Fruit fly (Drosophila melanogaster) whole organism, embryonic: Measurements from ENCODE around the gene CG11920.

ENCODE experiments used
- Asciz ChIP-seq: fragments of 200-800 bp; sonication (Bioruptor generic); optimal IDR thresholded peaks from 2 replicates; lab custom pipeline; 2017; ENCODE audit warnings: missing biosample characterization, mild to moderate bottlenecking, missing genetic modification characterization, missing genetic modification reagents
- Atf3 ChIP-seq: fragments of 200-800 bp; sonication (Bioruptor generic); optimal IDR thresholded peaks from 3 replicates; lab custom pipeline; 2016; ENCODE audit warnings: missing biosample characterization, missing genetic modification characterization
- CG11085 ChIP-seq: fragments of 200-800 bp; sonication (Bioruptor generic); IDR thresholded peaks from 2 replicates; pipeline ENCODE4 v1.3.6; 2022; ENCODE audit warnings: missing biosample characterization, missing genetic modification characterization
- CG11247 ChIP-seq: fragments of 200-800 bp; sonication (Bioruptor generic); IDR thresholded peaks from 2 replicates; pipeline ENCODE4 v1.3.6; 2022; ENCODE audit warnings: missing biosample characterization, missing genetic modification characterization
- CG11504 ChIP-seq: fragments of 200-800 bp; sonication (Bioruptor generic); optimal IDR thresholded peaks from 3 replicates; lab custom pipeline; 2019; ENCODE audit warnings: missing biosample characterization, mild to moderate bottlenecking, missing genetic modification characterization, moderate library complexity
- CG11696 ChIP-seq: fragments of 200-800 bp; sonication (Bioruptor generic); IDR thresholded peaks from 2 replicates; pipeline ENCODE4 v1.3.6; 2022; ENCODE audit warnings: missing biosample characterization, missing genetic modification characterization
- CG12071 ChIP-seq: fragments of 200-800 bp; sonication (Bioruptor generic); optimal IDR thresholded peaks from 3 replicates; lab custom pipeline; 2018; ENCODE audit warnings: missing biosample characterization, mild to moderate bottlenecking, missing genetic modification characterization
- CG12744 ChIP-seq: fragments of 200-800 bp; sonication (Bioruptor generic); optimal IDR thresholded peaks from 2 replicates; lab custom pipeline; 2016; ENCODE audit warnings: missing biosample characterization, missing genetic modification characterization
- CG15073 ChIP-seq: fragments of 200-800 bp; sonication (Bioruptor generic); optimal IDR thresholded peaks from 2 replicates; lab custom pipeline; 2016; ENCODE audit warnings: missing biosample characterization, missing genetic modification characterization
- CG15696 ChIP-seq: fragments of 200-800 bp; sonication (Bioruptor generic); optimal IDR thresholded peaks from 2 replicates; lab custom pipeline; 2019; ENCODE audit warnings: missing biosample characterization, mild to moderate bottlenecking, missing genetic modification characterization, moderate library complexity
- CG1603 ChIP-seq: fragments of 200-800 bp; sonication (Bioruptor generic); optimal IDR thresholded peaks from 2 replicates; lab custom pipeline; 2019; ENCODE audit warnings: missing biosample characterization, mild to moderate bottlenecking, missing genetic modification characterization, moderate library complexity
- CG16815 ChIP-seq: fragments of 200-800 bp; sonication (Bioruptor generic); optimal IDR thresholded peaks from 3 replicates; lab custom pipeline; 2017; ENCODE audit warnings: missing biosample characterization, mild to moderate bottlenecking, missing genetic modification characterization
- CG1832 ChIP-seq: fragments of 200-800 bp; sonication (Bioruptor generic); optimal IDR thresholded peaks from 2 replicates; lab custom pipeline; 2017; ENCODE audit warnings: missing biosample characterization, mild to moderate bottlenecking, missing genetic modification characterization, inconsistent platforms
- CG18476 ChIP-seq: fragments of 200-800 bp; sonication (Bioruptor generic); optimal IDR thresholded peaks from 2 replicates; lab custom pipeline; 2016; ENCODE audit warnings: missing biosample characterization, mild to moderate bottlenecking, missing genetic modification characterization
- CG18599 ChIP-seq: fragments of 200-800 bp; sonication (Bioruptor generic); optimal IDR thresholded peaks from 3 replicates; lab custom pipeline; 2017; ENCODE audit warnings: missing biosample characterization, missing genetic modification characterization, mild to moderate bottlenecking, moderate library complexity, missing genetic modification reagents
- CG3838 ChIP-seq: fragments of 200-800 bp; sonication (Bioruptor generic); optimal IDR thresholded peaks from 3 replicates; lab custom pipeline; 2016; ENCODE audit warnings: missing biosample characterization, missing genetic modification characterization
- CG4404 ChIP-seq: fragments of 200-800 bp; sonication (Bioruptor generic); IDR thresholded peaks from 2 replicates; pipeline ENCODE4 v1.3.6; 2022; ENCODE audit warnings: missing biosample characterization, missing genetic modification characterization
- CG4730 ChIP-seq: fragments of 200-800 bp; sonication (Bioruptor generic); IDR thresholded peaks from 2 replicates; pipeline ENCODE4 v1.3.6; 2022; ENCODE audit warnings: missing biosample characterization, missing genetic modification characterization
- CG6689 ChIP-seq: fragments of 200-800 bp; sonication (Bioruptor generic); IDR thresholded peaks from 2 replicates; pipeline ENCODE4 v1.3.6; 2022; ENCODE audit warnings: missing biosample characterization, missing genetic modification characterization
- CG7839 ChIP-seq: fragments of 200-800 bp; sonication (Bioruptor generic); optimal IDR thresholded peaks from 3 replicates; lab custom pipeline; 2018; ENCODE audit warnings: missing biosample characterization, mild to moderate bottlenecking, missing genetic modification characterization, moderate library complexity
- CTCF ChIP-seq: fragments of 200-800 bp; sonication (Bioruptor generic); optimal IDR thresholded peaks from 2 replicates; lab custom pipeline; 2017; ENCODE audit warnings: missing biosample characterization, mild to moderate bottlenecking, missing genetic modification characterization, moderate library complexity
- Elba2 ChIP-seq: fragments of 200-800 bp; sonication (Bioruptor generic); optimal IDR thresholded peaks from 3 replicates; lab custom pipeline; 2016; ENCODE audit warnings: missing biosample characterization, missing genetic modification characterization
- Fer3 ChIP-seq: fragments of 200-800 bp; sonication (Bioruptor generic); optimal IDR thresholded peaks from 2 replicates; lab custom pipeline; 2018; ENCODE audit warnings: missing biosample characterization, mild to moderate bottlenecking, missing genetic modification characterization, moderate library complexity
- Hr3 ChIP-seq: fragments of 200-800 bp; sonication (Bioruptor generic); optimal IDR thresholded peaks from 3 replicates; lab custom pipeline; 2016; ENCODE audit warnings: missing biosample characterization, missing genetic modification characterization
- Lpt ChIP-seq: fragments of >200 bp; optimal IDR thresholded peaks from 2 replicates; lab custom pipeline; 2018; ENCODE audit warnings: missing biosample characterization, missing genetic modification characterization
- MTF-1 ChIP-seq: fragments of 200-800 bp; sonication (Bioruptor generic); optimal IDR thresholded peaks from 2 replicates; lab custom pipeline; 2018; ENCODE audit warnings: missing biosample characterization, mild to moderate bottlenecking, missing genetic modification characterization, borderline replicate concordance
- Max ChIP-seq: fragments of 200-800 bp; sonication (Bioruptor generic); optimal IDR thresholded peaks from 2 replicates; lab custom pipeline; 2016; ENCODE audit warnings: missing biosample characterization, mild to moderate bottlenecking, missing genetic modification characterization
- Med ChIP-seq: fragments of 200-800 bp; sonication (Bioruptor generic); peaks from one replicate; lab custom pipeline; 2016; ENCODE audit warnings: missing biosample characterization, missing genetic modification characterization, mild to moderate bottlenecking, inconsistent platforms, moderate library complexity
- Pdp1 ChIP-seq, 2 experiments: fragments of 200-800 bp; sonication (Bioruptor generic); optimal IDR thresholded peaks; 3 replicates each; lab custom pipeline; 2016; ENCODE audit warnings: missing biosample characterization in 2 of 2, missing genetic modification characterization in 2 of 2, mild to moderate bottlenecking in 1 of 2, moderate library complexity in 1 of 2
- Sin3A ChIP-seq: fragments of >200 bp; optimal IDR thresholded peaks from 2 replicates; lab custom pipeline; 2018
- Sox102F ChIP-seq: fragments of 200-800 bp; sonication (Bioruptor generic); optimal IDR thresholded peaks from 2 replicates; lab custom pipeline; 2018; ENCODE audit warnings: missing biosample characterization, mild to moderate bottlenecking, missing genetic modification characterization, moderate library complexity
- bigmax ChIP-seq: fragments of 200-800 bp; sonication (Bioruptor generic); optimal IDR thresholded peaks from 2 replicates; lab custom pipeline; 2018; ENCODE audit warnings: missing biosample characterization, mild to moderate bottlenecking, missing genetic modification characterization
- chm ChIP-seq: fragments of 200-800 bp; sonication (Bioruptor generic); IDR thresholded peaks from 2 replicates; pipeline ENCODE4 v1.3.6; 2022; ENCODE audit warnings: missing biosample characterization, missing genetic modification characterization
- ci ChIP-seq: fragments of 200-800 bp; sonication (Bioruptor generic); IDR thresholded peaks from 3 replicates; pipeline ENCODE4 v1.3.6; 2022; ENCODE audit warnings: missing biosample characterization, missing genetic modification characterization
- crp ChIP-seq, 2 experiments: fragments of 200-800 bp; sonication (Bioruptor generic); optimal IDR thresholded peaks; 2 replicates in 1 of 2; 3 replicates in 1 of 2; lab custom pipeline; 2017; ENCODE audit warnings: missing biosample characterization in 2 of 2, missing genetic modification characterization in 2 of 2, mild to moderate bottlenecking in 1 of 2, moderate library complexity in 1 of 2
- dan ChIP-seq: fragments of 200-800 bp; sonication (Bioruptor generic); IDR thresholded peaks from 2 replicates; pipeline ENCODE4 v1.3.6; 2022; ENCODE audit warnings: missing biosample characterization, missing genetic modification characterization
- dpn ChIP-seq, 2 experiments: fragments of 200-800 bp; sonication (Bioruptor generic); optimal IDR thresholded peaks; 3 replicates each; lab custom pipeline; 2016; ENCODE audit warnings: missing biosample characterization in 2 of 2, missing genetic modification characterization in 2 of 2
- ewg ChIP-seq: fragments of 200-800 bp; sonication (Bioruptor generic); optimal IDR thresholded peaks from 3 replicates; lab custom pipeline; 2017; ENCODE audit warnings: mild to moderate bottlenecking, missing biosample characterization, missing genetic modification reagents, missing genetic modification characterization
- fd3F ChIP-seq: fragments of 200-800 bp; sonication (Bioruptor generic); optimal IDR thresholded peaks from 2 replicates; lab custom pipeline; 2018; ENCODE audit warnings: missing biosample characterization, mild to moderate bottlenecking, missing genetic modification characterization, moderate library complexity
- fu2 ChIP-seq: fragments of 200-800 bp; sonication (Bioruptor generic); optimal IDR thresholded peaks from 2 replicates; lab custom pipeline; 2016; ENCODE audit warnings: missing biosample characterization, missing genetic modification characterization
- gcm ChIP-seq: fragments of 200-800 bp; sonication (Bioruptor generic); optimal IDR thresholded peaks from 2 replicates; lab custom pipeline; 2019; ENCODE audit warnings: missing biosample characterization, mild to moderate bottlenecking, missing genetic modification characterization, moderate library complexity
- gfzf ChIP-seq: fragments of 200-800 bp; sonication (Bioruptor generic); optimal IDR thresholded peaks from 2 replicates; lab custom pipeline; 2016; ENCODE audit warnings: missing biosample characterization, mild to moderate bottlenecking, missing genetic modification characterization, moderate library complexity
- h ChIP-seq: fragments of >200 bp; optimal IDR thresholded peaks from 2 replicates; lab custom pipeline; 2017
- hth ChIP-seq: fragments of >200 bp; optimal IDR thresholded peaks from 2 replicates; lab custom pipeline; 2017; ENCODE audit warnings: inconsistent platforms
- lmd ChIP-seq: fragments of 200-800 bp; sonication (Bioruptor generic); IDR thresholded peaks from 2 replicates; pipeline ENCODE4 v1.3.6; 2022; ENCODE audit warnings: missing biosample characterization, missing genetic modification characterization
- phol ChIP-seq: fragments of 200-800 bp; sonication (Bioruptor generic); optimal IDR thresholded peaks from 3 replicates; lab custom pipeline; 2018; ENCODE audit warnings: missing biosample characterization, mild to moderate bottlenecking, missing genetic modification characterization, moderate library complexity
- sens-2 ChIP-seq: fragments of 200-800 bp; sonication (Bioruptor generic); IDR thresholded peaks from 2 replicates; pipeline ENCODE4 v1.3.6; 2022; ENCODE audit warnings: missing biosample characterization, missing genetic modification characterization
- stwl ChIP-seq: fragments of 200-800 bp; sonication (Bioruptor generic); optimal IDR thresholded peaks from 3 replicates; lab custom pipeline; 2018; ENCODE audit warnings: missing biosample characterization, mild to moderate bottlenecking, missing genetic modification characterization, moderate library complexity
- tap ChIP-seq: fragments of 200-800 bp; optimal IDR thresholded peaks from 3 replicates; lab custom pipeline; 2019; ENCODE audit warnings: missing biosample characterization, mild to moderate bottlenecking, missing genetic modification characterization, moderate library complexity
- tgo ChIP-seq: fragments of 200-800 bp; sonication (Bioruptor generic); IDR thresholded peaks from 3 replicates; pipeline ENCODE4 v1.3.6; 2022; ENCODE audit warnings: missing biosample characterization, missing genetic modification characterization
- tin ChIP-seq: fragments of 200-800 bp; sonication (Bioruptor generic); optimal IDR thresholded peaks from 3 replicates; lab custom pipeline; 2016; ENCODE audit warnings: missing biosample characterization, missing genetic modification characterization
- tup ChIP-seq: fragments of 200-800 bp; sonication (Bioruptor generic); optimal IDR thresholded peaks from 2 replicates; lab custom pipeline; 2016; ENCODE audit warnings: missing biosample characterization, mild to moderate bottlenecking, missing genetic modification characterization, moderate library complexity
- usp ChIP-seq: fragments of >200 bp; optimal IDR thresholded peaks from 2 replicates; lab custom pipeline; 2017; ENCODE audit warnings: missing biosample characterization, missing genetic modification characterization

Gene CG11920

DNA sequence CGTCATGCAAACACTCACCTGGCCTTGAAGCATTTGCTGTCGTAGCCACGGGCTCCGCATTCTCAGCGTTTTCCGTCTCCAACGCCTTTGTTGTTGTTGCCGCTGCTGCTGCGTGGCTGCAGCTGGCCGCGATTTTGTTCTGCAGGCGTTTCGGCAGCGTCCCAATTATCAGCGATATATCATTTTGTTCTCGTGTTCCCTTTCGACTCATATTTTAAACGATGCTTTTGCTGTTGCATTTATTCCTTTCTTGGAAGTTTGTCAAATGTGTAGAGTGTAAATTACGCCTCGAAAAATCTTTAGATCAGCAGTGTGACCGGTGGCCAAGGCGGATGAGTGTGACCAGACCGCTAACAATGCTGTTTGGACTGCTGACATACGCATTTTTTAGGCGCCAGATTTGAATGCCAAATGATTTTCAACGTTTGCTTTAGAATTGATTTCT, 41.5 kb upstream of the CG11920 start, which contains the start of gene Smg6 (continued):
- TF ChIP-seq gfzf: peak; percentile 95
- TF ChIP-seq fu2 (GFP tag; lab: Kevin White, UChicago): no peak
- no peak for TF ChIP-seq sens-2 (GFP tag; lab: Robert Waterston, UW)
- peak in 1 of 2 experiments; percentile 18 for TF ChIP-seq crp (GFP tag; optimal IDR thresholded peaks at IDR 0.05; lab: Kevin White, UChicago)
- no peak for TF ChIP-seq CG7839 (tag; lab: Kevin White, UChicago)
- TF ChIP-seq Sin3A (lab: Kevin White, UChicago): peak; percentile 32
- TF ChIP-seq Hr3: no peak
- peak; percentile 12 for TF ChIP-seq Max
- TF ChIP-seq CG16815 (GFP tag; lab: Kevin White, UChicago): no peak
- TF ChIP-seq CTCF (GFP tag; lab: Kevin White, UChicago): peak; percentile 17
- TF ChIP-seq Lpt (GFP tag; lab: Kevin White, UChicago): no peak
- TF ChIP-seq Sox102F: no peak
- TF ChIP-seq Atf3: no peak
- 0 out of 2 replicates have a peak, but pooled peaks have one; percentile 10 for TF ChIP-seq chm
- TF ChIP-seq CG1603 (tag; lab: Kevin White, UChicago): no peak
- no peak for TF ChIP-seq bigmax (GFP tag; lab: Kevin White, UChicago)
- TF ChIP-seq phol (tag; lab: Kevin White, UChicago): peak; percentile 3
- no peak for TF ChIP-seq CG11085 (GFP tag; lab: Robert Waterston, UW)
- TF ChIP-seq CG4730 (GFP tag; lab: Robert Waterston, UW): no peak
- peak; percentile 73 for TF ChIP-seq stwl (tag; lab: Kevin White, UChicago)
- no peak for TF ChIP-seq gcm (GFP tag; lab: Kevin White, UChicago)
- TF ChIP-seq CG18476 (GFP tag; lab: Kevin White, UChicago): no peak
- TF ChIP-seq tup: no peak
- no peak for TF ChIP-seq CG18599 (GFP tag; lab: Kevin White, UChicago)
- no peak for TF ChIP-seq CG6689 (GFP tag; lab: Robert Waterston, UW)
- no peak for TF ChIP-seq Fer3 (tag; lab: Kevin White, UChicago)
- TF ChIP-seq CG12071 (GFP tag; lab: Kevin White, UChicago): no peak
- TF ChIP-seq Asciz (GFP tag; lab: Kevin White, UChicago): no peak
- TF ChIP-seq dan: no peak
- TF ChIP-seq tgo (GFP tag; lab: Robert Waterston, UW): no peak
- no peak for TF ChIP-seq usp (GFP tag; lab: Kevin White, UChicago)
- TF ChIP-seq Med: peak; percentile 70
- no peak for TF ChIP-seq lmd
- no peak for TF ChIP-seq MTF-1 (GFP tag; lab: Kevin White, UChicago)
- no peak for TF ChIP-seq CG4404 (GFP tag; lab: Robert Waterston, UW)
- 0 out of 3 replicates have a peak, but pooled peaks have one; percentile 21 for TF ChIP-seq ci (GFP tag; lab: Robert Waterston, UW)
- no peak for TF ChIP-seq tap (tag; lab: Kevin White, UChicago)
- no peak for TF ChIP-seq CG11696 (GFP tag; lab: Robert Waterston, UW)
- TF ChIP-seq CG1832 (GFP tag; lab: Kevin White, UChicago): no peak
- TF ChIP-seq CG12744 (GFP tag; lab: Kevin White, UChicago): no peak
- no peak for TF ChIP-seq fd3F (GFP tag; lab: Kevin White, UChicago)
- TF ChIP-seq CG15073 (GFP tag; lab: Kevin White, UChicago): no peak
- TF ChIP-seq h (lab: Kevin White, UChicago): no peak
- TF ChIP-seq CG3838 (GFP tag; lab: Kevin White, UChicago): no peak
- TF ChIP-seq tin (GFP tag; lab: Kevin White, UChicago): no peak
- TF ChIP-seq ewg (GFP tag; lab: Kevin White, UChicago): peak; percentile 9
- TF ChIP-seq Pdp1 (GFP tag; optimal IDR thresholded peaks at IDR 0.05; lab: Kevin White, UChicago): no peak
- TF ChIP-seq CG15696: no peak
- TF ChIP-seq hth (lab: Kevin White, UChicago): no peak
- TF ChIP-seq dpn (GFP tag; optimal IDR thresholded peaks at IDR 0.05; lab: Kevin White, UChicago): no peak
- TF ChIP-seq CG11504 (tag; lab: Kevin White, UChicago): no peak
- peak; percentile 22 for TF ChIP-seq Elba2 (GFP tag; lab: Kevin White, UChicago)
- TF ChIP-seq CG11247: no peak
